Fruit fly (Drosophila melanogaster) whole organism, pupa: ENCODE data around the gene P5cr-2.

Experiments
- CG15710 ChIP-seq: fragments of 200-800 bp; sonication (Bioruptor generic); optimal IDR thresholded peaks from 2 replicates; lab custom pipeline; 2018; ENCODE audit warnings: missing biosample characterization, mild to moderate bottlenecking, missing genetic modification characterization, moderate library complexity
- CG17806 ChIP-seq: fragments of 200-800 bp; sonication (Bioruptor generic); optimal IDR thresholded peaks from 2 replicates; lab custom pipeline; 2018; ENCODE audit warnings: missing biosample characterization, mild to moderate bottlenecking, missing genetic modification characterization, moderate library complexity
- CG32121 ChIP-seq: fragments of 200-800 bp; sonication (Bioruptor generic); IDR thresholded peaks from 2 replicates; pipeline ENCODE4 v1.3.6; 2022; ENCODE audit warnings: missing biosample characterization, missing genetic modification characterization
- EcR ChIP-seq: fragments of 200-800 bp; sonication (Bioruptor generic); optimal IDR thresholded peaks from 3 replicates; lab custom pipeline; 2019; ENCODE audit warnings: missing biosample characterization, missing genetic modification characterization, mild to moderate bottlenecking, moderate library complexity, missing genetic modification reagents
- Ets98B ChIP-seq: fragments of 200-800 bp; sonication (Bioruptor generic); IDR thresholded peaks from 2 replicates; pipeline ENCODE4 v1.3.6; 2022; ENCODE audit warnings: missing biosample characterization, missing genetic modification characterization
- Pif1A ChIP-seq: fragments of 200-800 bp; sonication (Bioruptor generic); optimal IDR thresholded peaks from 3 replicates; lab custom pipeline; 2016; ENCODE audit warnings: missing biosample characterization, missing genetic modification characterization
- Pif1B ChIP-seq: fragments of 200-800 bp; sonication (Bioruptor generic); optimal IDR thresholded peaks from 3 replicates; lab custom pipeline; 2016; ENCODE audit warnings: missing biosample characterization, missing genetic modification characterization
- fd96Ca ChIP-seq: fragments of 200-800 bp; sonication (Bioruptor generic); IDR thresholded peaks from 3 replicates; pipeline ENCODE4 v1.3.6; 2022; ENCODE audit warnings: missing biosample characterization, missing genetic modification characterization
- gl ChIP-seq: fragments of 200-800 bp; sonication (Bioruptor generic); optimal IDR thresholded peaks from 2 replicates; lab custom pipeline; 2018; ENCODE audit warnings: missing biosample characterization, mild to moderate bottlenecking, missing genetic modification characterization
- rn ChIP-seq: fragments of 200-800 bp; sonication (Bioruptor generic); IDR thresholded peaks from 2 replicates; pipeline ENCODE4 v1.3.6; 2022; ENCODE audit warnings: missing biosample characterization, missing genetic modification characterization

DNA sequence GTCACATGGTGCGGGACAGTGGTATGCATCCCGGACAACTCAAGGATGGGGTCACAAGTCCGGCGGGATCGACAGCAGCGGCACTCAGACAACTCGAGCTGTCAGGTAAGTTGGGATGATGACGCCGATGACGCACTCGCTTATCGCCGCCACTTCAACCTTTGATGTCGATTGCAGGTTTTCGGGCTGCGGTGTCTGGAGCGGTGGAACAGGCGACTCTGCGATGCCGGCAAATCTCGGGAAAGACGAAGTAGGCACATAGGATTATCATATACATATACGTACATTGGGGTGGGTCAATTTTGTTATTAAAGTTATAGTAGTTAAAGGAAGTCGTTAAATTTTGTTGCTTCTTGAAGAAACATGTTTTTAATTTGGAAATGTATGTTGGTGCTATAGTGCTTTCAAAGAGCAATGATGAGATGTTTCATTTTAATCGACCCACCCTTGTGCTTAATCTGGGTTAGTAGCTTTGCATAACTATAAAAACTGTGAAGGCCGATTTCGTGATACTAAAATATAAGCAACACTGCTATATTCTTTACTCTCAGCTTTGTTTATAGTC, 2.1 kb downstream of the P5cr-2 start:
- TF ChIP-seq Ets98B (no peak), EcR (GFP tag; lab: Kevin White, UChicago) (no peak), rn (no peak), Pif1B (GFP tag; lab: Kevin White, UChicago) (no peak), Pif1A (GFP tag; lab: Kevin White, UChicago) (no peak), CG17806 (peak; percentile 15), fd96Ca (GFP tag; lab: Robert Waterston, UW) (no peak), CG32121 (GFP tag; lab: Robert Waterston, UW) (no peak), gl (tag; lab: Kevin White, UChicago) (no peak), CG15710 (peak; percentile 8)
